Worm (Caenorhabditis elegans) whole organism, L4 larva: ENCODE data around the gene C06A8.8.

Source experiments
- D1046.2 ChIP-seq: fragments of 200-800 bp; sonication (Bioruptor generic); IDR thresholded peaks from 2 replicates; pipeline ENCODE4 v1.3.6; 2022; ENCODE audit warnings: missing genetic modification characterization, missing compliant biosample characterization
- F26F4.8 ChIP-seq: fragments of 200-800 bp; sonication (Bioruptor generic); conservative IDR thresholded peaks from 2 replicates; pipeline ENCODE4 v1.3.6; 2022; ENCODE audit warnings: missing genetic modification characterization, missing compliant biosample characterization
- F37D6.2 ChIP-seq: sonication (generic microtip); optimal IDR thresholded peaks from 2 replicates; lab custom pipeline; 2016; ENCODE audit warnings: mild to moderate bottlenecking, missing genetic modification characterization, missing compliant biosample characterization
- R02D3.7 ChIP-seq: fragments of 150-350 bp; sonication (generic microtip); optimal IDR thresholded peaks from 3 replicates; lab custom pipeline; 2014; ENCODE audit warnings: missing biosample characterization, missing genetic modification characterization
- T26A8.4 ChIP-seq: fragments of 200-800 bp; sonication (Bioruptor generic); IDR thresholded peaks from 2 replicates; pipeline ENCODE4 v1.3.6; 2022; ENCODE audit warnings: missing genetic modification characterization, missing compliant biosample characterization
- Y48G9A.11 ChIP-seq: fragments of 200-800 bp; sonication (Bioruptor generic); IDR thresholded peaks from 2 replicates; pipeline ENCODE4 v1.3.6; 2022; ENCODE audit warnings: missing genetic modification reagents, missing genetic modification characterization, missing compliant biosample characterization
- ZK546.5 ChIP-seq, 2 experiments: sonication (generic microtip); optimal IDR thresholded peaks; 2 replicates each; lab custom pipeline; 2017; ENCODE audit warnings: missing biosample characterization in 2 of 2, missing genetic modification characterization in 2 of 2
- aha-1 ChIP-seq: fragments of 150-350 bp; peaks from one replicate; lab custom pipeline; 2014; ENCODE audit warnings: missing biosample characterization, missing genetic modification characterization
- aly-2 ChIP-seq: sonication (generic microtip); optimal IDR thresholded peaks from 2 replicates; lab custom pipeline; 2018; ENCODE audit warnings: missing biosample characterization, missing genetic modification characterization
- ama-1 ChIP-seq: fragments of 150-350 bp; optimal IDR thresholded peaks from 2 replicates; lab custom pipeline; 2014; ENCODE audit warnings: inconsistent platforms, mixed read lengths
- ceh-20 ChIP-seq: fragments of 200-800 bp; sonication (Bioruptor generic); IDR thresholded peaks from 2 replicates; pipeline ENCODE4 v1.3.6; 2022; ENCODE audit warnings: missing genetic modification reagents, missing genetic modification characterization, missing compliant biosample characterization
- ceh-32 ChIP-seq: sonication (generic microtip); optimal IDR thresholded peaks from 2 replicates; lab custom pipeline; 2016; ENCODE audit warnings: mild to moderate bottlenecking, missing genetic modification characterization, missing compliant biosample characterization; ENCODE audit not compliant: poor library complexity
- ceh-62 ChIP-seq: sonication (generic microtip); optimal IDR thresholded peaks from 2 replicates; lab custom pipeline; 2017; ENCODE audit warnings: missing biosample characterization, missing genetic modification characterization
- ces-1 ChIP-seq: fragments of 150-350 bp; sonication (generic microtip); optimal IDR thresholded peaks from 4 replicates; lab custom pipeline; 2014; ENCODE audit warnings: missing biosample characterization, missing genetic modification reagents, missing genetic modification characterization
- ctbp-1 ChIP-seq: fragments of 200-800 bp; sonication (Bioruptor generic); IDR thresholded peaks from 2 replicates; pipeline ENCODE4 v1.3.6; 2022; ENCODE audit warnings: missing genetic modification reagents, missing genetic modification characterization, missing compliant biosample characterization
- dmd-8 ChIP-seq: fragments of 200-800 bp; sonication (Bioruptor generic); IDR thresholded peaks from 2 replicates; pipeline ENCODE4 v1.3.6; 2022; ENCODE audit warnings: missing genetic modification characterization, missing compliant biosample characterization
- egl-27 ChIP-seq: sonication (generic microtip); optimal IDR thresholded peaks from 3 replicates; lab custom pipeline; 2017; ENCODE audit warnings: missing biosample characterization, missing genetic modification reagents, missing genetic modification characterization
- fkh-10 ChIP-seq: fragments of 150-350 bp; optimal IDR thresholded peaks from 2 replicates; lab custom pipeline; 2014; ENCODE audit warnings: missing biosample characterization, missing genetic modification reagents, missing genetic modification characterization
- lim-7 ChIP-seq: fragments of 200-800 bp; sonication (Bioruptor generic); IDR thresholded peaks from 2 replicates; pipeline ENCODE4 v1.3.6; 2022; ENCODE audit warnings: missing genetic modification characterization, missing compliant biosample characterization
- lin-29 ChIP-seq: fragments of 200-800 bp; sonication (Bioruptor generic); IDR thresholded peaks from 2 replicates; pipeline ENCODE4 v1.3.6; 2022; ENCODE audit warnings: missing genetic modification reagents, missing genetic modification characterization, missing compliant biosample characterization
- lsy-2 ChIP-seq, 2 experiments: fragments of 150-350 bp in 1 of 2; sonication (generic microtip) in 1 of 2; optimal IDR thresholded peaks; 2 replicates each; lab custom pipeline; 2014 to 2017; ENCODE audit warnings: missing biosample characterization in 2 of 2, missing genetic modification characterization in 2 of 2
- madf-9 ChIP-seq: fragments of 200-800 bp; sonication (Bioruptor generic); conservative IDR thresholded peaks from 2 replicates; pipeline ENCODE4 v1.3.6; 2022; ENCODE audit warnings: missing genetic modification reagents, missing genetic modification characterization, missing compliant biosample characterization
- mxl-2 ChIP-seq: fragments of 200-800 bp; sonication (Bioruptor generic); conservative IDR thresholded peaks from 2 replicates; pipeline ENCODE4 v1.3.6; 2022; ENCODE audit warnings: missing genetic modification reagents, missing genetic modification characterization, missing compliant biosample characterization
- nhr-102 ChIP-seq: sonication (generic microtip); optimal IDR thresholded peaks from 2 replicates; lab custom pipeline; 2016; ENCODE audit warnings: mild to moderate bottlenecking, missing genetic modification characterization, moderate library complexity, missing compliant biosample characterization
- nhr-11 ChIP-seq: fragments of 150-350 bp; optimal IDR thresholded peaks from 2 replicates; lab custom pipeline; 2014; ENCODE audit warnings: missing biosample characterization, missing genetic modification characterization
- nhr-111 ChIP-seq: fragments of 200-800 bp; sonication (Bioruptor generic); optimal IDR thresholded peaks from 2 replicates; lab custom pipeline; 2018; ENCODE audit warnings: mild to moderate bottlenecking, missing genetic modification characterization, missing compliant biosample characterization
- nhr-42 ChIP-seq: fragments of 200-800 bp; sonication (Bioruptor generic); IDR thresholded peaks from 2 replicates; pipeline ENCODE4 v1.3.6; 2022; ENCODE audit warnings: missing genetic modification characterization, missing compliant biosample characterization
- nhr-76 ChIP-seq: fragments of 150-350 bp; optimal IDR thresholded peaks from 2 replicates; lab custom pipeline; 2014; ENCODE audit warnings: missing biosample characterization, missing genetic modification characterization
- pha-4 ChIP-seq, 2 experiments: fragments of 150-350 bp in 1 of 2; fragments of 200-800 bp in 1 of 2; sonication (Bioruptor generic) in 1 of 2; IDR thresholded peaks in 1 of 2; optimal IDR thresholded peaks in 1 of 2; 2 replicates each; pipeline versions ENCODE4 v1.3.6 to Lab custom; 2014 to 2022; ENCODE audit warnings: missing genetic modification characterization in 2 of 2, missing genetic modification reagents in 2 of 2, missing biosample characterization in 1 of 2, missing compliant biosample characterization in 1 of 2
- php-3 ChIP-seq: fragments of 200-800 bp; sonication (Bioruptor generic); IDR thresholded peaks from 2 replicates; pipeline ENCODE4 v1.3.6; 2022; ENCODE audit warnings: missing genetic modification reagents, missing genetic modification characterization, missing compliant biosample characterization
- pqm-1 ChIP-seq: sonication (generic microtip); optimal IDR thresholded peaks from 2 replicates; lab custom pipeline; 2017; ENCODE audit warnings: missing biosample characterization, missing genetic modification characterization
- skn-1 ChIP-seq: fragments of 150-350 bp; optimal IDR thresholded peaks from 2 replicates; lab custom pipeline; 2014; ENCODE audit warnings: missing biosample characterization, missing genetic modification characterization
- spr-1 ChIP-seq: sonication (generic microtip); optimal IDR thresholded peaks from 2 replicates; lab custom pipeline; 2016; ENCODE audit warnings: mild to moderate bottlenecking, missing genetic modification characterization, missing compliant biosample characterization
- unc-62 ChIP-seq, 3 experiments: fragments of 150-350 bp in 1 of 3; sonication (generic microtip); optimal IDR thresholded peaks in 2 of 3; peaks in 1 of 3; 1 replicate in 1 of 3; 2 replicates in 2 of 3; lab custom pipeline; 2014 to 2017; ENCODE audit warnings: missing biosample characterization in 3 of 3, missing genetic modification characterization in 3 of 3, missing genetic modification reagents in 3 of 3, missing genotype in 1 of 3
- vab-7 ChIP-seq: fragments of 200-800 bp; sonication (Bioruptor generic); IDR thresholded peaks from 2 replicates; pipeline ENCODE4 v1.3.6; 2022; ENCODE audit warnings: missing genetic modification reagents, missing genetic modification characterization, missing compliant biosample characterization
- zfp-2 ChIP-seq: sonication (generic microtip); optimal IDR thresholded peaks from 2 replicates; lab custom pipeline; 2016; ENCODE audit warnings: mild to moderate bottlenecking, missing genetic modification characterization, missing compliant biosample characterization
- zip-2 ChIP-seq: fragments of 150-350 bp; optimal IDR thresholded peaks from 2 replicates; lab custom pipeline; 2014; ENCODE audit warnings: missing biosample characterization, missing genetic modification characterization
- ztf-11 ChIP-seq: fragments of 150-350 bp; optimal IDR thresholded peaks from 2 replicates; lab custom pipeline; 2014; ENCODE audit warnings: missing biosample characterization, missing genetic modification characterization

C06A8.8 gene

DNA sequence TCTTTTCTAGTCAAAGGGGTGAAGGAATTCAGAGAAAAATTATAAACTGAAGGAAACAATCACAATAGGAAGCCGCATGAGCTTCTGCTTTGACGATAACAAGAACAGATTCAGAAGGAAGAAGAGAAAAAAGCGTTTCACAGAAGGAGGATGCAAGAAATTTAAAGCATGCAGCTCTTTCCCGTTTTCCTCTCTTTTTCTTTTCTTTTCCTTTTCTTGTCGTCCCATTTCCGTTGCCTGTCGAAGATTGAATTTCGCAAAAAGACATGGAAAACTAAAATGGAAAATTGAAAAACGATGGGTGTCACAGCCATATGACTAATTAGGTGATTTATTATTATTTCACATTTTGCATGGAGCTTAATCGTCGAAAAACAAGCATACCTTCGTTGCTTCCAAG is 55.7 kb downstream of the C06A8.8 start:
- TF ChIP-seq ceh-20 (GFP tag; lab: Robert Waterston, UW) = no peak
- no peak for TF ChIP-seq zfp-2 (tag; lab: Kevin White, UChicago)
- no peak for TF ChIP-seq spr-1 (tag; lab: Kevin White, UChicago)
- TF ChIP-seq nhr-76 (tag; lab: Kevin White, UChicago) = no peak
- TF ChIP-seq nhr-11 (tag; lab: Kevin White, UChicago) = no peak
- 0 out of 2 replicates have a peak, but pooled peaks have one; percentile 48 for TF ChIP-seq ctbp-1
- no peak for TF ChIP-seq lsy-2 (tag; optimal IDR thresholded peaks at IDR 0.05; lab: Kevin White, UChicago)
- TF ChIP-seq pqm-1 (tag; lab: Kevin White, UChicago) = no peak
- TF ChIP-seq egl-27 = no peak
- TF ChIP-seq T26A8.4 = no peak
- peak; percentile 86 for TF ChIP-seq aha-1 (tag; lab: Kevin White, UChicago)
- no peak for TF ChIP-seq php-3
- peak in 1 of 2 experiments; percentile 87 for TF ChIP-seq unc-62 (GFP tag; optimal IDR thresholded peaks at IDR 0.05 in 1 of 2; lab: Kevin White, UChicago)
- TF ChIP-seq unc-62 (tag; optimal IDR thresholded peaks at IDR 0.05; lab: Kevin White, UChicago) = no peak
- no peak for TF ChIP-seq D1046.2 (GFP tag; lab: Robert Waterston, UW)
- TF ChIP-seq fkh-10 (GFP tag; lab: Kevin White, UChicago) = peak; percentile 82
- no peak for TF ChIP-seq ama-1 (lab: Kevin White, UChicago)
- no peak for TF ChIP-seq mxl-2
- no peak for TF ChIP-seq dmd-8
- TF ChIP-seq ceh-32 (tag; lab: Kevin White, UChicago) = no peak
- no peak for TF ChIP-seq nhr-111 (GFP tag; lab: Kevin White, UChicago)
- no peak for TF ChIP-seq aly-2 (tag; lab: Kevin White, UChicago)
- no peak for TF ChIP-seq madf-9 (GFP tag; lab: Robert Waterston, UW)
- TF ChIP-seq lim-7 (GFP tag; lab: Robert Waterston, UW) = no peak
- TF ChIP-seq ces-1 (GFP tag; lab: Kevin White, UChicago) = peak; percentile 42
- TF ChIP-seq Y48G9A.11 = no peak
- no peak for TF ChIP-seq nhr-42 (GFP tag; lab: Robert Waterston, UW)
- TF ChIP-seq lin-29 (GFP tag; lab: Robert Waterston, UW) = no peak
- TF ChIP-seq ceh-62 (tag; lab: Kevin White, UChicago) = no peak
- TF ChIP-seq zip-2 (tag; lab: Kevin White, UChicago) = no peak
- TF ChIP-seq ZK546.5 (tag; optimal IDR thresholded peaks at IDR 0.05; lab: Kevin White, UChicago) = no peak
- TF ChIP-seq nhr-102 = no peak
- TF ChIP-seq F37D6.2 (tag; lab: Kevin White, UChicago) = peak; percentile 5
- no peak for TF ChIP-seq R02D3.7 (tag; lab: Kevin White, UChicago)
- no peak for TF ChIP-seq vab-7
- no peak for TF ChIP-seq ztf-11 (tag; lab: Kevin White, UChicago)
- no peak for TF ChIP-seq skn-1
- TF ChIP-seq F26F4.8 (GFP tag; lab: Robert Waterston, UW) = no peak
- no peak for TF ChIP-seq pha-4 (GFP tag; IDR thresholded peaks at IDR 0.05; lab: Robert Waterston, UW)
- TF ChIP-seq pha-4 (tag; optimal IDR thresholded peaks at IDR 0.05; lab: Kevin White, UChicago) = no peak
- TF ChIP-seq, all 104 proteins: peak for 6
